Worm (Caenorhabditis elegans) whole organism, midembryonic: ENCODE data around the gene F22E5.11.

Experiments
- T22C8.4 ChIP-seq: fragments of 200-800 bp; sonication (Bioruptor generic); IDR thresholded peaks from 2 replicates; pipeline ENCODE4 v1.3.6; 2022; ENCODE audit warnings: missing genetic modification characterization, missing compliant biosample characterization
- cog-1 ChIP-seq: sonication (generic microtip); optimal IDR thresholded peaks from 2 replicates; lab custom pipeline; 2016; ENCODE audit warnings: missing genetic modification characterization, missing compliant biosample characterization
- flt-1 ChIP-seq: fragments of 200-800 bp; sonication (Bioruptor generic); IDR thresholded peaks from 2 replicates; pipeline ENCODE4 v1.3.6; 2022; ENCODE audit warnings: missing genetic modification characterization, missing compliant biosample characterization
- klf-2 ChIP-seq: fragments of 200-800 bp; sonication (Bioruptor generic); conservative IDR thresholded peaks from 2 replicates; pipeline ENCODE4 v1.3.6; 2022; ENCODE audit warnings: missing genetic modification reagents, missing genetic modification characterization, missing compliant biosample characterization
- med-1 ChIP-seq: sonication (generic microtip); optimal IDR thresholded peaks from 2 replicates; lab custom pipeline; 2017; ENCODE audit warnings: missing genetic modification characterization, mild to moderate bottlenecking, missing compliant biosample characterization, antibody characterized with exemption, missing genetic modification reagents; ENCODE audit not compliant: insufficient read depth
- ref-1 ChIP-seq: fragments of 200-800 bp; sonication (Bioruptor generic); conservative IDR thresholded peaks from 2 replicates; pipeline ENCODE4 v1.3.6; 2022; ENCODE audit warnings: missing genetic modification reagents, missing genetic modification characterization, missing compliant biosample characterization
- tab-1 ChIP-seq: fragments of 200-800 bp; sonication (Bioruptor generic); IDR thresholded peaks from 2 replicates; pipeline ENCODE4 v1.3.6; 2022; ENCODE audit warnings: missing genetic modification characterization, missing compliant biosample characterization
- ztf-23 ChIP-seq: fragments of 200-800 bp; sonication (Bioruptor generic); IDR thresholded peaks from 2 replicates; pipeline ENCODE4 v1.3.6; 2022; ENCODE audit warnings: missing genetic modification reagents, missing genetic modification characterization, missing compliant biosample characterization
- ztf-29 ChIP-seq: fragments of 200-800 bp; sonication (Bioruptor generic); IDR thresholded peaks from 2 replicates; pipeline ENCODE4 v1.3.6; 2022; ENCODE audit warnings: missing genetic modification reagents, missing genetic modification characterization, missing compliant biosample characterization

DNA sequence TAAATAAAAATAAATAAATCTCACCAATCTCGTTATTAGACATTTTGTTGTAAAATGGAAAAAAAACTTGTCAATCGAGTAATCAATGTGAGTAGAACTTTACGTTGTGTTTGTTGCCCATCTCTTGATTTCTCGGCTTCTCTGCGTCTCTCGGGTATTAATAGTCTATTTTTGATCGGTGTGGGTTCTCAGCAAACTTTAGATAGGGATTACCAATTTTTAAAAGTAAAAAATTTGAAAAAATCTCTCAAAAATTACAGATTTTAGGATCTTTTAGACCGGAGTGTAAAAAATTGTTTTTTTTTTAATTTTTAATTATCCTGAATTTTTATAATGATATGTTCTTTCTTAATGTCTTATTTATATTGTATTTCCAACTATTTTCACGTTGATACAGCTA lies 7.0 kb downstream of the F22E5.11 start, which contains the start of gene F22E5.21:
- TF ChIP-seq flt-1, result no peak
- no peak for TF ChIP-seq tab-1 (GFP tag; lab: Robert Waterston, UW)
- no peak for TF ChIP-seq ztf-29
- no peak for TF ChIP-seq T22C8.4 (GFP tag; lab: Robert Waterston, UW)
- TF ChIP-seq klf-2 (GFP tag; lab: Robert Waterston, UW), result no peak
- no peak for TF ChIP-seq ztf-23
- no peak for TF ChIP-seq ref-1 (GFP tag; lab: Robert Waterston, UW)
- no peak for TF ChIP-seq cog-1 (tag; lab: Kevin White, UChicago)
- TF ChIP-seq med-1, result no peak
